Worm (Caenorhabditis elegans) whole organism, L4 larva: ENCODE data around the gene Y58A7A.1.

Experiments
- aly-2 ChIP-seq: sonication (generic microtip); optimal IDR thresholded peaks from 2 replicates; lab custom pipeline; 2018; ENCODE audit warnings: missing biosample characterization, missing genetic modification characterization
- ceh-32 ChIP-seq: sonication (generic microtip); optimal IDR thresholded peaks from 2 replicates; lab custom pipeline; 2016; ENCODE audit warnings: mild to moderate bottlenecking, missing genetic modification characterization, missing compliant biosample characterization; ENCODE audit not compliant: poor library complexity
- dpl-1 ChIP-seq: fragments of 150-350 bp; optimal IDR thresholded peaks from 2 replicates; lab custom pipeline; 2014; ENCODE audit warnings: missing biosample characterization, missing genetic modification reagents, missing genetic modification characterization
- lsy-2 ChIP-seq, 2 experiments: fragments of 150-350 bp in 1 of 2; sonication (generic microtip) in 1 of 2; optimal IDR thresholded peaks; 2 replicates each; lab custom pipeline; 2014 to 2017; ENCODE audit warnings: missing biosample characterization in 2 of 2, missing genetic modification characterization in 2 of 2
- mdt-29 ChIP-seq: fragments of 200-800 bp; sonication (Bioruptor generic); IDR thresholded peaks from 2 replicates; pipeline ENCODE4 v1.3.6; 2022; ENCODE audit warnings: missing genetic modification reagents, missing genetic modification characterization, missing compliant biosample characterization
- nhr-11 ChIP-seq: fragments of 150-350 bp; optimal IDR thresholded peaks from 2 replicates; lab custom pipeline; 2014; ENCODE audit warnings: missing biosample characterization, missing genetic modification characterization
- nhr-25 ChIP-seq: sonication (generic microtip); optimal IDR thresholded peaks from 2 replicates; lab custom pipeline; 2017; ENCODE audit warnings: missing genetic modification characterization, mild to moderate bottlenecking, missing compliant biosample characterization, antibody characterized with exemption, moderate library complexity, borderline replicate concordance; ENCODE audit not compliant: insufficient read depth
- vab-7 ChIP-seq: fragments of 200-800 bp; sonication (Bioruptor generic); IDR thresholded peaks from 2 replicates; pipeline ENCODE4 v1.3.6; 2022; ENCODE audit warnings: missing genetic modification reagents, missing genetic modification characterization, missing compliant biosample characterization
- zag-1 ChIP-seq: fragments of 150-350 bp; optimal IDR thresholded peaks from 2 replicates; lab custom pipeline; 2014; ENCODE audit warnings: missing biosample characterization, missing genetic modification characterization

ce11 chrV:5064761-5065421, 4.4 kb downstream of the Y58A7A.1 start, which contains the start of gene mlk-1:
- peak; percentile 85 for TF ChIP-seq nhr-11 (tag; lab: Kevin White, UChicago)
- TF ChIP-seq vab-7, result no peak
- TF ChIP-seq nhr-25 (tag; lab: Kevin White, UChicago), result peak; percentile 60
- TF ChIP-seq lsy-2 (tag; optimal IDR thresholded peaks at IDR 0.05; lab: Kevin White, UChicago), result peak; percentile 59 to 64
- peak; percentile 54; the same call in 1 of the 2 replicates for TF ChIP-seq mdt-29 (GFP tag; lab: Robert Waterston, UW)
- TF ChIP-seq aly-2, result no peak
- TF ChIP-seq dpl-1, result peak; percentile 15
- TF ChIP-seq zag-1 (tag; lab: Kevin White, UChicago), result no peak
- no peak for TF ChIP-seq ceh-32 (tag; lab: Kevin White, UChicago)
